Fruit fly (Drosophila melanogaster): ENCODE results near the gene CG17637.

DNA sequence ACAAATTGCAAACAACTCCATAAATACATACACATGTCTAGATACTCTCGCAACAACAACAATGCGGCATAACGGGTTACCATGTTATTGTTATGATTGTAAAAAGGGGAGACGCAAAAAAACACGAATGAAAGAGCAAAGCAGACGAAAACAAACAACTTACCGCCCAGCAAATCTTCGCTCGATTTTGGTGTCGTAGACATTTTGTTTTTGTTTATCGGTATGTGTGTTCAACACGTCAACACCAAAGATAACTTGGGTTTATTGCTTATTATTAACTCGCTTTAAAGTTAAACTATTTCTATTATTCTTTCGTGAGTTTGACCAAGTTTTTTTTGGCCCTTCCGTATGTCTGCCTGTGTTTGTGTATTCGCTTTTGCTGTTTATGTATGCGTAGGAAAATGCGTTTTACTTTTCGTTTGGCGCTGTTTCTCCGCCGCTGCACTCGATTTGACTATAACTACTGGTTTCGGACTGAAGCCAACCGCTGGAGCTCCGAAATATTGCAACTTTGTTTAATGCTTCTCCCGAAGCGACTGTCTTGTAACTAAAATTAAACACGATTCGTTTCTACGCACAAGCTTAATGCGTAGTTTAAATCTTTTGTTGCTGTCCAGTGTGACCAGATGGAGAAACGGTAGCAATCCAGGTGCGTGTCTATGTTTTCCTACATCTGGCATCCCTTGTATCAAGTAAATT, 15.0 kb downstream of the CG17637 start, which contains the start of gene BNIP3:
- TF ChIP-seq CG14655 (GFP tag; optimal IDR thresholded peaks at IDR 0.05) (no peak), CG15710 (tag; optimal IDR thresholded peaks at IDR 0.05) (no peak), CG17806 (tag; optimal IDR thresholded peaks at IDR 0.05) (no peak), CG4496 (GFP tag; IDR thresholded peaks at IDR 0.05) (no peak), D1 (tag; optimal IDR thresholded peaks at IDR 0.05) (no peak), Pif1B (GFP tag; optimal IDR thresholded peaks at IDR 0.05) (no peak), fd96Ca (GFP tag; IDR thresholded peaks at IDR 0.05) (no peak), EcR (GFP tag; optimal IDR thresholded peaks at IDR 0.05) (no peak), Pif1A (GFP tag; optimal IDR thresholded peaks at IDR 0.05) (no peak), CG12605 (GFP tag; IDR thresholded peaks at IDR 0.05) (no peak), CG10348 (GFP tag; IDR thresholded peaks at IDR 0.05) (no peak), gl (tag; optimal IDR thresholded peaks at IDR 0.05) (no peak)

Data from whole organism, pupa.